Worm (Caenorhabditis elegans): ENCODE measurements around the gene K07H8.7.

DNA sequence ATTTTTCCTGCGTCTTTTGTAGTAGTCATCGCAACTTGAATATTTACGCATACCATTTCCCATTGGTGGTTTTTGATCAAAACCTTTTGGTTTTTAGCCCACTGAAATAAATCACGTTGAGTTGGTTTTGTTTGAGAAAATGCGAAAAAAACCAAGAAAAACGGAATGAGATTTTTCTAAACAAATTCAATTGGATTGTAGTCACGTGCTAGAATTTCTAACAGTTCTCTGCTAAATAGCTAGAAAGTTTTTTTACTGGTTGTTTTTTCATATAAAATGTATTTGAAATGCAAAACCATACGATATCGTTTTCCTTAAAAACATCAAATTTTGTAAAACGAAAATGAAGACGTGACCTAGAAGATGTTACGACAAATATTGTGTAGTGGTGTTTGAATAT, 16.8 kb upstream of the K07H8.7 start, which contains the start of gene K07H8.12:
- TF ChIP-seq snpc-4 (GFP tag; optimal IDR thresholded peaks at IDR 0.05) (no peak), snpc-4 (tag; optimal IDR thresholded peaks at IDR 0.05) (no peak), hmg-1.2 (GFP tag; IDR thresholded peaks at IDR 0.05) (no peak)

Data from whole organism, young adult.